Fruit fly (Drosophila melanogaster): ENCODE data around the gene HP1D3csd.
A peak's percentile ranks its signal among the peaks of the same experiment; 100 is the strongest.

The HP1D3csd gene

DNA sequence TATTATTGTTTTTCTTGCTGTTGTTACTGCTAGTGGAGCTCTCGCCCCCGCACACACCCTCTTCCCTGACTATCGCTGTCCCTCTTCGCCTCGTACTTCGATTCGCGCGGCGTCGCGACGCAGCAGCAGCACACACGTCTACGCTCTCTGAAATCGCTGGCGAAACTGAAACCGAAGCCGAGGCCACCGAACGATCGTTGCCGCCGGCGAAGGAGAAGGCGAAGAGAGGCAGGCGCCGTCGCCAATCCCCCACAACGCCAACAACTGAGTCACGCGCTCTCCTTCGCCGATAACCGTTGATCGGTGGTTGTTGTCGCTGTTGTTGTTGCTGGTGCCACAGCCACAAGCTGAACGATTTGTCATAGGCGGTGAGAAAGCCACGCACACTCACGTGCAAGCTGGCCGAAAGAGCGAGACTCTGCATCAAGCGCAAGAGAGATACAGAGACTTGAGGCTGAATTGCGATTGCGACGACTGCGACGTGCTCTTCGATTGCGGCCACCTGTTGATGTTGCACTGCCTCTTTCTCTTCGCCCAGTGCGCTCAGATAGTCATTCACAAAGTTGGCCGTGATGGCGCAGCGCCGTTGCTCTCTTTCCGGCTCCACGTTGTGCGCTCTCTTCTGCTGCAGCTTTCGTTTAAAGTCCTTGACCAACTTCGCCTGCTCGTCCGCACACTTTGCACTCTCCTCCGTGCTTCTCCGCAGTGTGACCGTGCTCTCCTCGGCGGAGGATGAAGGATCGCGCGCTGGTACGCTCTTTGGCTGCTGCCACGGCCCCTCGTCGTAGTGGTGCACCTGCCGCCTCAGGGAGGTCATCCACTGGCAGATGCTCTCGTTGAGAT is 36.5 kb upstream of the HP1D3csd start (continued):
- no peak for TF ChIP-seq CG15269 (tag; optimal IDR thresholded peaks at IDR 0.05)
- TF ChIP-seq CG3847 (GFP tag; IDR thresholded peaks at IDR 0.05), result no peak
- TF ChIP-seq Oli (tag; optimal IDR thresholded peaks at IDR 0.05), result no peak
- TF ChIP-seq Lhr (GFP tag; optimal IDR thresholded peaks at IDR 0.05), result no peak
- TF ChIP-seq stc (GFP tag; IDR thresholded peaks at IDR 0.05), result no peak
- no peak for TF ChIP-seq CG13894 (tag; optimal IDR thresholded peaks at IDR 0.05)
- TF ChIP-seq Nf-YC (tag; optimal IDR thresholded peaks at IDR 0.05), result peak; percentile 48
- no peak for TF ChIP-seq nerfin-2 (GFP tag; IDR thresholded peaks at IDR 0.05; ENCODE audit: partially characterized antibody)
- no peak for TF ChIP-seq bsh (GFP tag; optimal IDR thresholded peaks at IDR 0.05)
- no peak for TF ChIP-seq gcm (GFP tag; optimal IDR thresholded peaks at IDR 0.05)
- peak; percentile 13 for TF ChIP-seq shn (GFP tag; optimal IDR thresholded peaks at IDR 0.05)
- TF ChIP-seq aop (GFP tag; IDR thresholded peaks at IDR 0.05), result no peak
- TF ChIP-seq fu2 (GFP tag; optimal IDR thresholded peaks at IDR 0.05), result no peak
- no peak for TF ChIP-seq D19A (tag; optimal IDR thresholded peaks at IDR 0.05)
- no peak for TF ChIP-seq CG34224 (GFP tag; IDR thresholded peaks at IDR 0.05; ENCODE audit: partially characterized antibody)
- no peak for TF ChIP-seq PHDP (tag; optimal IDR thresholded peaks at IDR 0.05)
- peak; percentile 96 for TF ChIP-seq crol (GFP tag; IDR thresholded peaks at IDR 0.05)
- TF ChIP-seq CG8765 (GFP tag; IDR thresholded peaks at IDR 0.05), result no peak
- TF ChIP-seq nmo (GFP tag; optimal IDR thresholded peaks at IDR 0.05), result no peak
- peak; percentile 8 for TF ChIP-seq CG8924 (tag; optimal IDR thresholded peaks at IDR 0.05)
- no peak for TF ChIP-seq Doc3 (GFP tag; IDR thresholded peaks at IDR 0.05; ENCODE audit: partially characterized antibody)
- TF ChIP-seq CG14710 (tag; optimal IDR thresholded peaks at IDR 0.05), result no peak
- TF ChIP-seq CG4282 (GFP tag; optimal IDR thresholded peaks at IDR 0.05), result no peak
- no peak for TF ChIP-seq CG12659 (GFP tag; optimal IDR thresholded peaks at IDR 0.05)
- TF ChIP-seq ATbp (GFP tag; optimal IDR thresholded peaks at IDR 0.05), result no peak
- no peak for TF ChIP-seq HHEX (GFP tag; optimal IDR thresholded peaks at IDR 0.05)
- TF ChIP-seq E2f1 (GFP tag; IDR thresholded peaks at IDR 0.05), result no peak
- TF ChIP-seq CrebB (tag; optimal IDR thresholded peaks at IDR 0.05), result peak; percentile 18
- peak; percentile 54; the same call in 1 of the 3 replicates for TF ChIP-seq Aef1 (GFP tag; IDR thresholded peaks at IDR 0.05)
- no peak for TF ChIP-seq Six4 (GFP tag; optimal IDR thresholded peaks at IDR 0.05)
- TF ChIP-seq NK7.1 (GFP tag; optimal IDR thresholded peaks at IDR 0.05), result no peak
- no peak for TF ChIP-seq dimm (GFP tag; IDR thresholded peaks at IDR 0.05)
- no peak for TF ChIP-seq BEAF-32 (GFP tag; optimal IDR thresholded peaks at IDR 0.05)
- TF ChIP-seq pho (GFP tag; optimal IDR thresholded peaks at IDR 0.05), result no peak
- no peak for TF ChIP-seq gcm2 (GFP tag; optimal IDR thresholded peaks at IDR 0.05)
- no peak for TF ChIP-seq CG7372 (GFP tag; IDR thresholded peaks at IDR 0.05)
- no peak for TF ChIP-seq CG6683 (GFP tag; optimal IDR thresholded peaks at IDR 0.05)
- TF ChIP-seq BtbVII (GFP tag; optimal IDR thresholded peaks at IDR 0.05), result no peak
- no peak for TF ChIP-seq psq (GFP tag; optimal IDR thresholded peaks at IDR 0.05)
- TF ChIP-seq zfh1 (GFP tag; IDR thresholded peaks at IDR 0.05), result 0 out of 3 replicates have a peak, but pooled peaks have one; percentile 15
- TF ChIP-seq Oaz (GFP tag; IDR thresholded peaks at IDR 0.05), result no peak
- peak; percentile 40 for TF ChIP-seq mirr (GFP tag; optimal IDR thresholded peaks at IDR 0.05)
- TF ChIP-seq CG3726 (GFP tag; IDR thresholded peaks at IDR 0.05), result no peak
- TF ChIP-seq pzg (GFP tag; optimal IDR thresholded peaks at IDR 0.05), result no peak
- TF ChIP-seq CG6854 (GFP tag; optimal IDR thresholded peaks at IDR 0.05), result peak; percentile 33
- TF ChIP-seq pan (optimal IDR thresholded peaks at IDR 0.05), result no peak
- no peak for TF ChIP-seq pan (GFP tag; optimal IDR thresholded peaks at IDR 0.05 in 1 of 2, IDR thresholded peaks at IDR 0.05 in 1 of 2)
- peak; percentile 2 for TF ChIP-seq CG1603 (tag; optimal IDR thresholded peaks at IDR 0.05)
- TF ChIP-seq CG11247 (GFP tag; IDR thresholded peaks at IDR 0.05), result no peak
